Worm (Caenorhabditis elegans) whole organism, L1 larva: ENCODE data around the gene gop-3.

ENCODE experiments used
- fkh-10 ChIP-seq: sonication (generic microtip); optimal IDR thresholded peaks from 2 replicates; lab custom pipeline; 2017; ENCODE audit warnings: missing biosample characterization, missing genetic modification reagents, missing genetic modification characterization
- nhr-237 ChIP-seq: fragments of 150-350 bp; optimal IDR thresholded peaks from 2 replicates; lab custom pipeline; 2014; ENCODE audit warnings: missing biosample characterization, missing genetic modification characterization
- nhr-77 ChIP-seq: fragments of 150-350 bp; optimal IDR thresholded peaks from 2 replicates; lab custom pipeline; 2014; ENCODE audit warnings: missing biosample characterization, missing genetic modification characterization

ce11 chrIII:5308278-5308677 is 47.8 kb downstream of the gop-3 start, which contains the start of gene mog-3:
- no peak for TF ChIP-seq nhr-237
- no peak for TF ChIP-seq nhr-77 (tag; lab: Kevin White, UChicago)
- TF ChIP-seq fkh-10 (GFP tag; lab: Kevin White, UChicago) = no peak
